Worm (Caenorhabditis elegans) whole organism, early embryonic: ENCODE data around the gene eelo-2.

Source experiments
- B0310.2 ChIP-seq: sonication (generic microtip); optimal IDR thresholded peaks from 2 replicates; lab custom pipeline; 2016; ENCODE audit warnings: mild to moderate bottlenecking, missing genetic modification characterization, missing compliant biosample characterization
- F13C5.2 ChIP-seq: sonication (generic microtip); optimal IDR thresholded peaks from 2 replicates; lab custom pipeline; 2017; ENCODE audit warnings: mild to moderate bottlenecking, missing genetic modification characterization, inconsistent platforms, missing compliant biosample characterization
- aly-1 ChIP-seq: sonication (generic microtip); optimal IDR thresholded peaks from 2 replicates; lab custom pipeline; 2016; ENCODE audit warnings: missing genetic modification characterization, missing compliant biosample characterization
- ama-1 ChIP-seq: fragments of 150-350 bp; optimal IDR thresholded peaks from 2 replicates; lab custom pipeline; 2014
- ceh-13 ChIP-seq: fragments of 200-800 bp; sonication (Bioruptor generic); optimal IDR thresholded peaks from 2 replicates; lab custom pipeline; 2018; ENCODE audit warnings: mild to moderate bottlenecking, missing genetic modification characterization, missing compliant biosample characterization
- ceh-36 ChIP-seq: sonication (generic microtip); optimal IDR thresholded peaks from 2 replicates; lab custom pipeline; 2016; ENCODE audit warnings: missing genetic modification characterization, inconsistent platforms, missing compliant biosample characterization
- ets-7 ChIP-seq: sonication (generic microtip); optimal IDR thresholded peaks from 2 replicates; lab custom pipeline; 2016; ENCODE audit warnings: missing genotype, missing genetic modification characterization, missing compliant biosample characterization
- flt-1 ChIP-seq: fragments of 200-800 bp; sonication (Bioruptor generic); IDR thresholded peaks from 2 replicates; pipeline ENCODE4 v1.3.6; 2022; ENCODE audit warnings: missing genetic modification characterization, missing compliant biosample characterization
- hmbx-1 ChIP-seq: sonication (generic microtip); optimal IDR thresholded peaks from 2 replicates; lab custom pipeline; 2016; ENCODE audit warnings: mild to moderate bottlenecking, missing genetic modification characterization, missing compliant biosample characterization
- scrt-1 ChIP-seq: fragments of 200-800 bp; sonication (Bioruptor generic); IDR thresholded peaks from 2 replicates; pipeline ENCODE4 v1.3.6; 2022; ENCODE audit warnings: missing genetic modification characterization, missing compliant biosample characterization
- sea-1 ChIP-seq: fragments of 200-800 bp; sonication (Bioruptor generic); conservative IDR thresholded peaks from 2 replicates; pipeline ENCODE4 v1.3.6; 2022; ENCODE audit warnings: missing genetic modification characterization, missing compliant biosample characterization
- tbx-37 ChIP-seq: fragments of 200-800 bp; sonication (Bioruptor generic); conservative IDR thresholded peaks from 2 replicates; pipeline ENCODE4 v1.3.6; 2022; ENCODE audit warnings: missing genetic modification reagents, missing genetic modification characterization, missing compliant biosample characterization
- tra-4 ChIP-seq: sonication (generic microtip); optimal IDR thresholded peaks from 2 replicates; lab custom pipeline; 2017; ENCODE audit warnings: missing genetic modification characterization, missing compliant biosample characterization

DNA sequence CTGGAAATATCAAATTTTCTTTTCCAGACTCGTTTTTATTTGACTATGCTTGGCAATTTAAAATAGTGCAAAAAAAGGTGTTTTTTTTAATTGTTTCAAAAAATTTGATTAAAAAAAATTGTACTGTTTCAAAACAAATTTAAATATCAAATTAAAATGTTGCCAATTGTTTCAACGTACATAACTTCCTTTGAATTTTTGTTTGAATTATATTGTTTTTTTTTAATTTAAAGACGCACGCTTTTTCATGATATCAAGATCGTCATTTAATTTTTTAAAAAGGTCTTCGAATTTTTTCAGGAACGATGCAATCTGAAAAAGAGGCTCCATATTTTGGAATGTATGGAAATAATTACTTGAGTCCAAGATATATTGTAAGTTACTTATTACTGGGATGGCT is 26.5 kb upstream of the eelo-2 start, which contains the start of gene Y116A8B.4:
- TF ChIP-seq B0310.2 (no peak), ama-1 (no peak), ets-7 (tag; lab: Kevin White, UChicago) (no peak), scrt-1 (no peak), aly-1 (no peak), tbx-37 (GFP tag; lab: Robert Waterston, UW) (no peak), flt-1 (GFP tag; lab: Robert Waterston, UW) (no peak), hmbx-1 (tag; lab: Kevin White, UChicago) (no peak), sea-1 (GFP tag; lab: Robert Waterston, UW) (no peak), F13C5.2 (tag; lab: Kevin White, UChicago) (no peak), ceh-36 (tag; lab: Kevin White, UChicago) (no peak), tra-4 (tag; lab: Kevin White, UChicago) (no peak), ceh-13 (GFP tag; lab: Kevin White, UChicago) (no peak)
